Fruit fly (Drosophila melanogaster): ENCODE measurements around the gene orion.

The orion gene

dm6 chrX:7901153-7902038 is 45.3 kb downstream of the orion start, which contains the start of the genes RpS6 and bys:
Gene RpS6 (minus strand): TSS chrX:7901331.
Gene bys (plus strand): TSS chrX:7901880.
- peak in 1 of 2 experiments; percentile 6 for TF ChIP-seq dl (GFP tag; optimal IDR thresholded peaks at IDR 0.05; ENCODE audit: insufficient read depth in 1 of 2, partially characterized antibody in 2 of 2)
- TF ChIP-seq Jra (GFP tag; optimal IDR thresholded peaks at IDR 0.05), result peak; percentile 10
- TF ChIP-seq Vsx2 (GFP tag; optimal IDR thresholded peaks at IDR 0.05; ENCODE audit: partially characterized antibody), result no peak
- peak; percentile 38 for TF ChIP-seq h (GFP tag; optimal IDR thresholded peaks at IDR 0.05)
- TF ChIP-seq rgr (GFP tag; optimal IDR thresholded peaks at IDR 0.05), result peak; percentile 67
- no peak for TF ChIP-seq tai (GFP tag; optimal IDR thresholded peaks at IDR 0.05)
- TF ChIP-seq CG9705 (GFP tag; optimal IDR thresholded peaks at IDR 0.05), result peak; percentile 19
- TF ChIP-seq Mio (GFP tag; optimal IDR thresholded peaks at IDR 0.05), result no peak
- peak; percentile 48 for TF ChIP-seq br (GFP tag; optimal IDR thresholded peaks at IDR 0.05)
- no peak for TF ChIP-seq Dfd (GFP tag; optimal IDR thresholded peaks at IDR 0.05)
- no peak for TF ChIP-seq CG32264 (GFP tag; optimal IDR thresholded peaks at IDR 0.05)
- peak; percentile 41 for TF ChIP-seq Dif (GFP tag; optimal IDR thresholded peaks at IDR 0.05; ENCODE audit: partially characterized antibody)
- TF ChIP-seq Hnf4 (GFP tag; optimal IDR thresholded peaks at IDR 0.05), result peak; percentile 60
- peak; percentile 7 for TF ChIP-seq sage (GFP tag; optimal IDR thresholded peaks at IDR 0.05)
- no peak for TF ChIP-seq Rel (GFP tag; optimal IDR thresholded peaks at IDR 0.05)
- no peak for TF ChIP-seq Rel (tag; optimal IDR thresholded peaks at IDR 0.05)
- no peak for TF ChIP-seq Hr78 (GFP tag; optimal IDR thresholded peaks at IDR 0.05)
- peak; percentile 63 for TF ChIP-seq woc (GFP tag; optimal IDR thresholded peaks at IDR 0.05)
- TF ChIP-seq jim (GFP tag; optimal IDR thresholded peaks at IDR 0.05), result peak; percentile 57
- peak; percentile 43 for TF ChIP-seq HLH106 (tag; optimal IDR thresholded peaks at IDR 0.05)
- TF ChIP-seq psq (GFP tag; optimal IDR thresholded peaks at IDR 0.05), result peak; percentile 31
- no peak for TF ChIP-seq lola (GFP tag; optimal IDR thresholded peaks at IDR 0.05)
- peak; percentile 45 for TF ChIP-seq brk (GFP tag; optimal IDR thresholded peaks at IDR 0.05)
- TF ChIP-seq fru (GFP tag; optimal IDR thresholded peaks at IDR 0.05), result peak; percentile 19
- no peak for TF ChIP-seq N (GFP tag; optimal IDR thresholded peaks at IDR 0.05)
- TF ChIP-seq dsf (GFP tag; optimal IDR thresholded peaks at IDR 0.05; ENCODE audit: borderline replicate concordance), result peak; percentile 44
- TF ChIP-seq GATAd (GFP tag; optimal IDR thresholded peaks at IDR 0.05), result peak; percentile 33
- peak in 1 of 2 experiments; percentile 43 for TF ChIP-seq foxo (GFP tag; optimal IDR thresholded peaks at IDR 0.05)
- TF ChIP-seq dmrt93B (GFP tag; optimal IDR thresholded peaks at IDR 0.05), result peak; percentile 40
- TF ChIP-seq ey (GFP tag; optimal IDR thresholded peaks at IDR 0.05), result peak; percentile 7
- TF ChIP-seq OdsH (GFP tag; optimal IDR thresholded peaks at IDR 0.05), result peak; percentile 19
- no peak for TF ChIP-seq CrebA (GFP tag; optimal IDR thresholded peaks at IDR 0.05; ENCODE audit: borderline replicate concordance)
- peak; percentile 39 for TF ChIP-seq sv (GFP tag; optimal IDR thresholded peaks at IDR 0.05)
- peak; percentile 64 for TF ChIP-seq Sp1 (GFP tag; optimal IDR thresholded peaks at IDR 0.05)
- TF ChIP-seq pan (optimal IDR thresholded peaks at IDR 0.05), result no peak
- no peak for TF ChIP-seq usp (GFP tag; optimal IDR thresholded peaks at IDR 0.05)
- no peak for TF ChIP-seq Abd-B (GFP tag; optimal IDR thresholded peaks at IDR 0.05)
- peak; percentile 47 for TF ChIP-seq Myc (optimal IDR thresholded peaks at IDR 0.05)
- peak; percentile 93 for TF ChIP-seq Hr83 (GFP tag; optimal IDR thresholded peaks at IDR 0.05; ENCODE audit: poor library complexity, severe bottlenecking)

DNA sequence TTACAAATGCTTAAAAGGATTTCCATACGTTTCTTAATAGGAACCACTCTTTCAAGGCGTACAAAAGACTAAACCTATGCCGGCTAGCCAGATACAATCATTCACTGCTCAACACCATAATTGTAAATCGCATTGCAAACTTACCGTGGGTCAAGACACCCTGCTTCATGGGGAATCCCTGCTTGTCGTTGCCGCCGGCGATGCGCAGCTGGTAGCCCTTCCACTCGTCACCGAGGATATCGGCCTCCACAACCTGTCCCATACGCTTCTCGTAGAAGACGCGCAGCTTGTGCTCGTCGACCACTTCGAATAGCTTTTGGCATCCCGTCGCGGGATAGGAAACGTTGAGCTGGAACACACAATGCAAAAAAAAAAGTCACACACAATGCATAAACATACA is 46.0 kb downstream of the orion start:
- TF ChIP-seq Dif (GFP tag; optimal IDR thresholded peaks at IDR 0.05; ENCODE audit: partially characterized antibody) (no peak), Rel (GFP tag; optimal IDR thresholded peaks at IDR 0.05) (no peak), Rel (tag; optimal IDR thresholded peaks at IDR 0.05) (peak; percentile 88)

Data from whole organism, wandering third instar larva.